Fruit fly (Drosophila melanogaster) Kc167 (cell line): ENCODE measurements around the gene ringer.

ENCODE experiments used
- Myc ChIP-seq: fragments of >200 bp; optimal IDR thresholded peaks from 2 replicates; lab custom pipeline; 2017; ENCODE audit warnings: missing external identifiers
- Sin3A ChIP-seq: fragments of >200 bp; optimal IDR thresholded peaks from 2 replicates; lab custom pipeline; 2018; ENCODE audit warnings: missing external identifiers
- h ChIP-seq: fragments of >200 bp; optimal IDR thresholded peaks from 3 replicates; lab custom pipeline; 2018; ENCODE audit warnings: missing external identifiers
- insv ChIP-seq: fragments of >200 bp; optimal IDR thresholded peaks from 3 replicates; lab custom pipeline; 2018; ENCODE audit warnings: missing external identifiers
- psq ChIP-seq: fragments of >200 bp; optimal IDR thresholded peaks from 2 replicates; lab custom pipeline; 2017; ENCODE audit warnings: missing external identifiers
- ttk ChIP-seq: sonication (Bioruptor generic); optimal IDR thresholded peaks from 2 replicates; lab custom pipeline; 2017; ENCODE audit warnings: missing external identifiers

DNA sequence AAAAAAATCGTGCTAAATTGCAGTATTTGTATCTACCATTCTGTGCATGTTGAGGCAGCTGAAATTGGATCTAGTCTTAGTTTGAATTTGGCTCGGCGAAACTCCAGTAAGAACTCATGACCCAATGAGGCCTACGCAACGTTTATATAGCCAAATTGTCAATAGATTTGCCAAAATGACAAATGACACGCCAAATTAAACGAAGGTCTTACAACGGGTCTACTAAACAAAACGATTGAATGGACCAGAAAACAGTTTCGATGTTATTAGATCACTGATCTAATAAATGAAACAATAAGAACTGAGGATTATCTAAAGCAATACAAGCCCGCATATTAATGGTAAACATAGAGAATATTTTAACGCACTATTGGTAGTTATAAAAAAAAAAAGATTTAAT lies 38.1 kb downstream of the ringer start, which contains the start of gene CG42718:
- TF ChIP-seq insv (lab: Kevin White, UChicago) (no peak), h (no peak), psq (no peak), Sin3A (no peak), Myc (lab: Kevin White, UChicago) (no peak), ttk (lab: Kevin White, UChicago) (no peak)
